Worm (Caenorhabditis elegans) whole organism, L4 larva: Measurements from ENCODE around the gene copg-1.

ENCODE experiments used
- Y48G9A.11 ChIP-seq: fragments of 200-800 bp; sonication (Bioruptor generic); IDR thresholded peaks from 2 replicates; pipeline ENCODE4 v1.3.6; 2022; ENCODE audit warnings: missing genetic modification reagents, missing genetic modification characterization, missing compliant biosample characterization
- ZK337.2 ChIP-seq: fragments of 200-800 bp; sonication (Bioruptor generic); IDR thresholded peaks from 2 replicates; pipeline ENCODE4 v1.3.6; 2022; ENCODE audit warnings: missing genetic modification reagents, missing genetic modification characterization, missing compliant biosample characterization
- ZK546.5 ChIP-seq, 2 experiments: sonication (generic microtip); optimal IDR thresholded peaks; 2 replicates each; lab custom pipeline; 2017; ENCODE audit warnings: missing biosample characterization in 2 of 2, missing genetic modification characterization in 2 of 2
- aly-2 ChIP-seq: sonication (generic microtip); optimal IDR thresholded peaks from 2 replicates; lab custom pipeline; 2018; ENCODE audit warnings: missing biosample characterization, missing genetic modification characterization
- ceh-28 ChIP-seq: fragments of 150-350 bp; optimal IDR thresholded peaks from 2 replicates; lab custom pipeline; 2014; ENCODE audit warnings: missing biosample characterization, missing genetic modification reagents, missing genetic modification characterization
- ceh-62 ChIP-seq: sonication (generic microtip); optimal IDR thresholded peaks from 2 replicates; lab custom pipeline; 2017; ENCODE audit warnings: missing biosample characterization, missing genetic modification characterization
- daf-16 ChIP-seq, 3 experiments: sonication (generic microtip); optimal IDR thresholded peaks; 2 replicates each; lab custom pipeline; 2016 to 2017; ENCODE audit warnings: missing genetic modification characterization in 3 of 3, missing genetic modification reagents in 3 of 3, mild to moderate bottlenecking in 2 of 3, missing compliant biosample characterization in 2 of 3, missing biosample characterization in 1 of 3, moderate library complexity in 1 of 3
- dmd-8 ChIP-seq: fragments of 200-800 bp; sonication (Bioruptor generic); IDR thresholded peaks from 2 replicates; pipeline ENCODE4 v1.3.6; 2022; ENCODE audit warnings: missing genetic modification characterization, missing compliant biosample characterization
- dve-1 ChIP-seq: sonication (generic microtip); optimal IDR thresholded peaks from 2 replicates; lab custom pipeline; 2017; ENCODE audit warnings: antibody characterized with exemption, mild to moderate bottlenecking, missing genetic modification characterization, missing compliant biosample characterization; ENCODE audit not compliant: insufficient read depth
- egl-43 ChIP-seq: fragments of 200-800 bp; sonication (Bioruptor generic); IDR thresholded peaks from 2 replicates; pipeline ENCODE4 v1.3.6; 2022; ENCODE audit warnings: missing genetic modification reagents, missing genetic modification characterization, missing compliant biosample characterization
- fkh-10 ChIP-seq: fragments of 150-350 bp; optimal IDR thresholded peaks from 2 replicates; lab custom pipeline; 2014; ENCODE audit warnings: missing biosample characterization, missing genetic modification reagents, missing genetic modification characterization
- gei-8 ChIP-seq: fragments of 200-800 bp; sonication (Bioruptor generic); optimal IDR thresholded peaks from 2 replicates; lab custom pipeline; 2018; ENCODE audit warnings: mild to moderate bottlenecking, missing genetic modification characterization, missing compliant biosample characterization
- hif-1 ChIP-seq, 2 experiments: sonication (generic microtip); optimal IDR thresholded peaks; 2 replicates each; lab custom pipeline; 2016 to 2017; ENCODE audit warnings: missing compliant biosample characterization in 2 of 2, missing genetic modification characterization in 2 of 2, missing genetic modification reagents in 2 of 2, missing genotype in 2 of 2, mild to moderate bottlenecking in 1 of 2
- hlh-11 ChIP-seq: fragments of 200-800 bp; sonication (Bioruptor generic); optimal IDR thresholded peaks from 2 replicates; lab custom pipeline; 2018; ENCODE audit warnings: mild to moderate bottlenecking, missing genetic modification characterization, missing compliant biosample characterization
- jun-1 ChIP-seq: fragments of 150-350 bp; optimal IDR thresholded peaks from 2 replicates; lab custom pipeline; 2014; ENCODE audit warnings: missing biosample characterization, missing genetic modification reagents, missing genetic modification characterization
- lim-7 ChIP-seq: fragments of 200-800 bp; sonication (Bioruptor generic); IDR thresholded peaks from 2 replicates; pipeline ENCODE4 v1.3.6; 2022; ENCODE audit warnings: missing genetic modification characterization, missing compliant biosample characterization
- mdl-1 ChIP-seq, 2 experiments: fragments of 150-350 bp in 1 of 2; sonication (generic microtip) in 1 of 2; optimal IDR thresholded peaks; 2 replicates each; lab custom pipeline; 2014 to 2017; ENCODE audit warnings: missing biosample characterization in 2 of 2, missing genetic modification characterization in 2 of 2
- mxl-2 ChIP-seq: fragments of 200-800 bp; sonication (Bioruptor generic); conservative IDR thresholded peaks from 2 replicates; pipeline ENCODE4 v1.3.6; 2022; ENCODE audit warnings: missing genetic modification reagents, missing genetic modification characterization, missing compliant biosample characterization
- nhr-237 ChIP-seq: sonication (generic microtip); optimal IDR thresholded peaks from 2 replicates; lab custom pipeline; 2017; ENCODE audit warnings: missing biosample characterization, missing genetic modification characterization
- nhr-28 ChIP-seq: fragments of 150-350 bp; optimal IDR thresholded peaks from 2 replicates; lab custom pipeline; 2014; ENCODE audit warnings: missing biosample characterization, missing genetic modification characterization
- nhr-6 ChIP-seq: fragments of 150-350 bp; optimal IDR thresholded peaks from 2 replicates; lab custom pipeline; 2014; ENCODE audit warnings: missing biosample characterization, missing genetic modification characterization
- nhr-76 ChIP-seq: fragments of 150-350 bp; optimal IDR thresholded peaks from 2 replicates; lab custom pipeline; 2014; ENCODE audit warnings: missing biosample characterization, missing genetic modification characterization
- php-3 ChIP-seq: fragments of 200-800 bp; sonication (Bioruptor generic); IDR thresholded peaks from 2 replicates; pipeline ENCODE4 v1.3.6; 2022; ENCODE audit warnings: missing genetic modification reagents, missing genetic modification characterization, missing compliant biosample characterization
- unc-39 ChIP-seq: sonication (generic microtip); optimal IDR thresholded peaks from 2 replicates; lab custom pipeline; 2017; ENCODE audit warnings: missing biosample characterization, missing genetic modification characterization
- unc-62 ChIP-seq, 3 experiments: fragments of 150-350 bp in 1 of 3; sonication (generic microtip); optimal IDR thresholded peaks in 2 of 3; peaks in 1 of 3; 1 replicate in 1 of 3; 2 replicates in 2 of 3; lab custom pipeline; 2014 to 2017; ENCODE audit warnings: missing biosample characterization in 3 of 3, missing genetic modification characterization in 3 of 3, missing genetic modification reagents in 3 of 3, missing genotype in 1 of 3
- zip-2 ChIP-seq: fragments of 150-350 bp; optimal IDR thresholded peaks from 2 replicates; lab custom pipeline; 2014; ENCODE audit warnings: missing biosample characterization, missing genetic modification characterization
- ztf-11 ChIP-seq: fragments of 150-350 bp; optimal IDR thresholded peaks from 2 replicates; lab custom pipeline; 2014; ENCODE audit warnings: missing biosample characterization, missing genetic modification characterization

The copg-1 gene

DNA sequence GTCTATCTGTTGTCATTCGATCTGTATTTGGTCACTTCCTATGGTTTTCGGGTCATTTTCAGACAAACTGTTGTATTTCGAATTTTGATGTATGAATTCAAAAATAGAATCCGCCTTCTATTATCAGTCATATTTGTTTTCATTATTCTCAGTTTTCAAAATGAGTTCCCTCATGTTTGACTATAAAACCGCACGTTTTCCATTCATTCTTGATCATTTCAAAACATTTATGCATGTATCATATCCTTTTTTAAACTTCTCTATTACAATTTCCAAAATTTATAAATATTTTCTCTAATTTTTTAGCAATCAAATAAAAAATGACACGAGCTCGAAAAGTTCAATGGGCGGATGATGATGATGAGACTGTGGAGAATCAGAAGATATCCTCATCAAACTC, 13.9 kb upstream of the copg-1 start, which contains the start of gene K08F4.12:
K08F4.12 (plus strand) TSS at position 301 of the 400 bp plus-strand sequence.
- TF ChIP-seq ceh-28 (tag; lab: Kevin White, UChicago) = no peak
- TF ChIP-seq gei-8 (GFP tag; lab: Kevin White, UChicago) = no peak
- TF ChIP-seq ZK337.2 (GFP tag; lab: Robert Waterston, UW) = no peak
- TF ChIP-seq ztf-11 (tag; lab: Kevin White, UChicago) = no peak
- no peak for TF ChIP-seq zip-2
- TF ChIP-seq aly-2 (tag; lab: Kevin White, UChicago) = no peak
- no peak for TF ChIP-seq egl-43 (GFP tag; lab: Robert Waterston, UW)
- TF ChIP-seq nhr-28 (tag; lab: Kevin White, UChicago) = no peak
- no peak for TF ChIP-seq nhr-237 (tag; lab: Kevin White, UChicago)
- TF ChIP-seq mxl-2 = no peak
- TF ChIP-seq dve-1 (tag; lab: Kevin White, UChicago) = no peak
- no peak for TF ChIP-seq nhr-6 (tag; lab: Kevin White, UChicago)
- TF ChIP-seq fkh-10 (GFP tag; lab: Kevin White, UChicago) = no peak
- TF ChIP-seq, all 104 proteins: peak for 0

DNA sequence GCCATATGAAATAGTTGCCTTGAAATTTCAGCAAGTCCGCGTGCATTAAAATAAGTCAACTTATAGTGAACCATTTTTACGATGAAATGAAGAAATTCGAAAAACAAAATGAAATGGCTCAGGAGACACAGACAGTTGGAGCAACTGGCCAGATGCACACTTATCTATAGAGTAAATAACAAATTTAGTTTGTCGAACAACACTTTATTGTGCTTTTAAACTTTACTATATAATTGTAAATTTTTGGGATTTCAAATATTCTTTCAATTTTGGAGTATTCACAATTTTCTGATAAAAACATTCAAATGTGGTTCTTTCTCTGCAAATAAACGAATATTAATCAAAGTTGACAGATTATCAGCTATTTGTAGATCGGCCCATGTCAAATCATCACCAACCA, 11.6 kb upstream of the copg-1 start, which contains the start of gene gst-3:
gst-3 (minus strand) TSS at position 101 of the 400 bp plus-strand sequence.
- TF ChIP-seq unc-62 (GFP tag; optimal IDR thresholded peaks at IDR 0.05 in 1 of 2; lab: Kevin White, UChicago) = peak in 1 of 2 experiments; percentile 23
- no peak for TF ChIP-seq unc-62 (tag; optimal IDR thresholded peaks at IDR 0.05; lab: Kevin White, UChicago)
- TF ChIP-seq dmd-8 (GFP tag; lab: Robert Waterston, UW) = no peak
- no peak for TF ChIP-seq jun-1
- TF ChIP-seq daf-16 (GFP tag; optimal IDR thresholded peaks at IDR 0.05; lab: Kevin White, UChicago) = no peak
- TF ChIP-seq daf-16 (tag; optimal IDR thresholded peaks at IDR 0.05; lab: Kevin White, UChicago) = no peak
- no peak for TF ChIP-seq mdl-1 (tag; optimal IDR thresholded peaks at IDR 0.05; lab: Kevin White, UChicago)
- TF ChIP-seq php-3 (GFP tag; lab: Robert Waterston, UW) = no peak

DNA sequence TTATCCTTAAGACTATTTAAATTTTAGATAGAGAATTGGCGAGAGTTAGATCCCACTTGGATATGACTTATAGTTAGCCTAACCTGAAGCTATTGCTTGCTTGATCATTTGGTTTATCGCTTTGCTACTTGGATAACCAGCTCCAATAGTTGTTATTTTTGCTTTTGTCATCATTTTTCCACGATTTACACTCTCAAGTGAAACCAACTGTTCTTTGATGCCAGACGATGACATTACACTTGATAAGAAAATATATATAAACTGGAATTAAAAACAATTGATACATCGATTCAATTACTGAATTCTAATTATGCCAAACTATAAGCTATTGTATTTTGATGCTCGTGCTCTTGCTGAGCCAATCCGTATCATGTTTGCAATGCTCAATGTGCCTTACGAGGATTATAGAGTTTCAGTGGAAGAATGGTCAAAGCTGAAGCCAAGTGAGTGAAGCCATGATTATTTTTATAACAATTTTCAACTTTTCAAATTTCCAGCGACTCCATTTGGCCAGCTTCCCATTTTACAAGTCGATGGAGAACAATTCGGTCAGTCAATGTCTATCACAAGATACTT, 9.7 kb upstream of the copg-1 start, which contains the start of the genes gst-2, gst-4 and dhs-12:
gst-2 (minus strand) TSS at position 132 of the 576 bp plus-strand sequence.
gst-4 (plus strand) TSS at position 296 of the 576 bp plus-strand sequence.
dhs-12 (plus strand) TSS at position 526 of the 576 bp plus-strand sequence.
- TF ChIP-seq daf-16 (GFP tag; optimal IDR thresholded peaks at IDR 0.05; lab: Kevin White, UChicago) (no peak), daf-16 (tag; optimal IDR thresholded peaks at IDR 0.05; lab: Kevin White, UChicago) (peak; percentile 59), dve-1 (tag; lab: Kevin White, UChicago) (peak; percentile 9), unc-39 (tag; lab: Kevin White, UChicago) (no peak)
- TF ChIP-seq, all 104 proteins: peak for 2

DNA sequence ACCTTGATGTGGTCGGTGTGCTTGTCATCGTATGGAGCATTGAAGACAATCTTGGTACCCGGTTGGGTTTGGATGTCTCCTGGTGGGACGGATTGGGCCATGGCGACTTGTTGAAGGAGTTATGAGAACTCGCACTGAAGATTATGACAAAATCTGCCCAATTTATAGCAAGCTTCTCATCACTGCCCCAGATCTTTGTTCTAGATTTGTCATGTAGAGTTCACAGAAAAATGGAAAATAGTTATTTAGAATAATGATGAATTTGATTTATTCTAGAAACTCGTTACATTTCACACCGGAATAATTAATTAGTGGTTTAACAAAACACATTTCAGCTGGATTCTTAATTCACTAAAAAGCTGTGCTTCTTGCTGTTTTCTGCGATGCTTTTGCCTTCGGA, 8.1 kb upstream of the copg-1 start, which contains the start of gene msp-38:
msp-38 (minus strand) TSS at position 101 of the 400 bp plus-strand sequence.
- TF ChIP-seq ZK546.5 (tag; optimal IDR thresholded peaks at IDR 0.05; lab: Kevin White, UChicago) = no peak
- no peak for TF ChIP-seq hif-1 (tag; optimal IDR thresholded peaks at IDR 0.05; lab: Kevin White, UChicago)
- no peak for TF ChIP-seq nhr-76
- no peak for TF ChIP-seq unc-39 (tag; lab: Kevin White, UChicago)
- no peak for TF ChIP-seq Y48G9A.11
- no peak for TF ChIP-seq php-3 (GFP tag; lab: Robert Waterston, UW)
- TF ChIP-seq, all 104 proteins: peak for 0

DNA sequence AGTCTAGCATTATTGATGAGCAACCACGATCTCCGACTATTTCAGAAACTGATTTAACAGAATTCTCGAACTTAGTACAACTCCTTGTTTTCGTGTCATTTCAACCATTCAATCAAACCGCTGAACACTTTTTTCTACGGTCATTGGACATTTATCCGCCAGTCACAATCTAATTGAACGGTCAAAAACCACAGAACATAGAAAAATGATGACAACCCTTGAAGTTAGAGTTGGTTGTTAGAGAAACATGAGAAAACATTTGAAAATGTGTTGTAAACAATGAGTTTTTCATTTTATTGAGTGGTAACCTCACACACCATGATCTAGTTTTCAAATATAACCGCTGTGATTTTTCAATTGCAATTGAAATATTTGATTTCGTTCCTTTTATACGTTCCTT, 7.3 kb upstream of the copg-1 start:
- TF ChIP-seq nhr-6 (tag; lab: Kevin White, UChicago) (no peak), daf-16 (GFP tag; optimal IDR thresholded peaks at IDR 0.05; lab: Kevin White, UChicago) (no peak), daf-16 (tag; optimal IDR thresholded peaks at IDR 0.05; lab: Kevin White, UChicago) (peak; percentile 46), lim-7 (GFP tag; lab: Robert Waterston, UW) (no peak), hlh-11 (tag; lab: Kevin White, UChicago) (no peak)
- TF ChIP-seq, all 104 proteins: peak for 1

DNA sequence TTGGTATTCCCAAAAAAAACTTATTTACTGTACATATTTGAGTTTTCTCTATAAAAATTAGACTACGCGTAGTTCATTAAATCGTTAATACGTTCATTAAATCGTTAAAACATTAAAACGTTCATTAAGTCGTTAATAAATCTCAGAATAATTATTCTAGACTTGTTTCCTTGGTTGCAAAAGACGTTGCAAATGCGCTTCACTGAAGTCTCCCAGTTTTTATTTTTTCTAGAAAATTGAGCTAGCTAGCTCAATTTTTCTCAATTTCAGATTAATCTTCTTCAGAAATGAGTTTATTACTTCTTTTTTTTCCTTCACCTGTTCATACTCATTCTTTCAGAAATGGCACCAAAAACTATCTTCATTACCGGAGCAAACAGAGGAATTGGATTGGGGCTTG, 6.8 kb upstream of the copg-1 start:
- TF ChIP-seq unc-62 (GFP tag; optimal IDR thresholded peaks at IDR 0.05 in 1 of 2; lab: Kevin White, UChicago) = peak in 1 of 2 experiments; percentile 9
- TF ChIP-seq unc-62 (tag; optimal IDR thresholded peaks at IDR 0.05; lab: Kevin White, UChicago) = no peak
- TF ChIP-seq ceh-62 (tag; lab: Kevin White, UChicago) = no peak
